Worm (Caenorhabditis elegans): ENCODE data around the gene vrk-1.

vrk-1 gene

DNA sequence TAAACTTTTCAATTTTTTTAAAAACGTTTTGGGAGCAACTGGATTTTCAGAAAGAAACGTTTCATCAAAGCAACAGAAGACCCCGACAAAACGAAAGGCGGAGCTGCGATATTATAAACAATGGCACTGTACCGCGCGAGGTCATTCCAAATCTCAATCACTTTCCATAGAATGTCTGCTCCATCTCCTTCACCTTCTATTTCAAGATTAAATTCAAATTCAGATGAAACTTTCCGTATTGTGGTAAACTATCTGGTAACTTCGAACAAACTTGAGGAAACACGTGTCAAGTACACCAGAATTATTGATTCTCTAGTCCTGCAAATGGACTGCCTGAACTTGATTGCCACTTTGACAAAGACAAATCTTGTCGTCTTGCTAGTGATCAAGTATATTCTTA lies 19.0 kb downstream of the vrk-1 start, which contains the start of gene F28B12.6:
TSS of gene F28B12.6 (plus strand) at position 49 of the 400 bp plus-strand sequence.
- no peak for TF ChIP-seq dmd-4 (tag; optimal IDR thresholded peaks at IDR 0.05)
- TF ChIP-seq sma-3 (GFP tag; optimal IDR thresholded peaks at IDR 0.05), result peak; percentile 10

DNA sequence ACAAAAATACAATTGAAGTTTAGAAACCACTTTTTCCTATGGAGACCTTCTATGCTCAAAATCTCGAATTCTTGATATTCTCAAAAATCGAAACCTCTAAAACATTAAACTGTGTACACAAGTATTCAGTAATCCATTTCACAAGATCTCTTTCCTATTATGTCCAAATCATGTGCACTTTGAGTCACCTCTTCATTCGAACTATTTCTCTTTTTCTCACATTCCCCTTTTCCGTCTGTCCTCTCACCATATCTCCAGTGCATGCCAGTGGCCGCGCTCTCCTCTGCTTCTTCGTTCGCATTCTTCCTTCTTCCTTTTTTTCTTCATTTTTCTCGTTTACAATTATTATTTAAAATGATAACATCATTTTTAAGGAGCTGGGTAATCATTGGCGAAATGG lies 20.8 kb downstream of the vrk-1 start, which contains the start of gene F28B12.1:
TSS of gene F28B12.1 (plus strand) at position 335 of the 400 bp plus-strand sequence.
- TF ChIP-seq C34F6.9 (tag; optimal IDR thresholded peaks at IDR 0.05) (peak; percentile 75), lsy-2 (tag; optimal IDR thresholded peaks at IDR 0.05) (peak in 1 of 2 experiments; percentile 61), nhr-12 (tag; optimal IDR thresholded peaks at IDR 0.05) (no peak), nhr-129 (tag; optimal IDR thresholded peaks at IDR 0.05) (peak; percentile 43), unc-55 (GFP tag; optimal IDR thresholded peaks at IDR 0.05) (peak; percentile 40), fos-1 (tag; optimal IDR thresholded peaks at IDR 0.05) (peak; percentile 23), F13H6.1 (tag; optimal IDR thresholded peaks at IDR 0.05) (no peak)

DNA sequence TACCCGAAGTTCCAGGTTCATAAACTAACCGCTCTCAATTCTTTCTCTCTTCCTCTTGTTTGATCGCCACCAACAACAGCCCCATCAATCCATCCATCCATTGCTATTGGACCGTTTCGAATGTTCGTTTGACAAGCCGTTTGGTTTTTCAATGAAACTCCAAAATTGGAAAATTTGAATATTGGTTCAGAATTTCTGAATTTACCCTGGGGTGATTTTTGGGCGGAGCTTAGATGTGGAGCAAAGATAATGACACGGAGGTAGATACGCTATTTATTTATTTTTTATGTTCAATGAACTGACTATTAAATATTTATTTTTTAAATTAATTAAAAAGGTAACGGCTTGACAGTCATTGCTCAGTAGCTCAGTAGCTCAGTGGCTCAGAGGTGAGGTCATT lies 22.5 kb downstream of the vrk-1 start, which contains the start of gene B0034.2:
TSS of gene B0034.2 (minus strand) at position 101 of the 400 bp plus-strand sequence.
- TF ChIP-seq egl-27 (tag; optimal IDR thresholded peaks at IDR 0.05) (no peak), unc-55 (GFP tag; optimal IDR thresholded peaks at IDR 0.05) (no peak), Y55F3AM.14 (GFP tag; optimal IDR thresholded peaks at IDR 0.05) (no peak), nhr-23 (tag; optimal IDR thresholded peaks at IDR 0.05) (no peak), lsy-2 (tag; optimal IDR thresholded peaks at IDR 0.05) (no peak), ztf-1 (GFP tag; conservative IDR thresholded peaks at IDR 0.05) (no peak), sma-9 (GFP tag; optimal IDR thresholded peaks at IDR 0.05) (no peak), sma-9 (tag; optimal IDR thresholded peaks at IDR 0.05) (no peak), sem-4 (tag; optimal IDR thresholded peaks at IDR 0.05) (no peak)

DNA sequence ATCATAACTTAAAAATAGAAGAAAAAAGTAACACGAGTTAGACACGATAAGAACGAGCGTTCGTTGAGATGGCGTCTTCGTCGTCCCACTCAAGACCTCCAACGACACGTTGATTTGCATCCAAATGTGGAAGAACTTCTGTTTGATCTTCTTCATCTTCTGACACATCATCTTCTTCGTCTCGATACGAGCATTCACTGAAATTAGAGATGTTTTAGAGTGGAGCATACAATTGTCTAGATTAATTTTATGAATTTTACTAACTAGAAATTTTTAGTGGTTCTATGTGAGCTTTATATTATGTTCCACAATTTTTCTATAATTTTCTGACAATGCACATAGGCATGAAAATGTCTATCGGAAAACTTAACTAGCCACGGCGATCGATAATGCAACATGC lies 24.1 kb downstream of the vrk-1 start:
- TF ChIP-seq egl-27 (tag; optimal IDR thresholded peaks at IDR 0.05), result no peak
- no peak for TF ChIP-seq ztf-1 (GFP tag; conservative IDR thresholded peaks at IDR 0.05)
- TF ChIP-seq nhr-6 (tag; optimal IDR thresholded peaks at IDR 0.05), result no peak
- TF ChIP-seq mbf-1 (tag; optimal IDR thresholded peaks at IDR 0.05), result no peak
- no peak for TF ChIP-seq aly-2 (tag; optimal IDR thresholded peaks at IDR 0.05)
- no peak for TF ChIP-seq blmp-1 (tag; optimal IDR thresholded peaks at IDR 0.05; ENCODE audit: insufficient read depth)
- no peak for TF ChIP-seq snpc-4 (tag; optimal IDR thresholded peaks at IDR 0.05)
- no peak for TF ChIP-seq ceh-16 (tag; optimal IDR thresholded peaks at IDR 0.05)
- no peak for TF ChIP-seq nhr-12 (tag; optimal IDR thresholded peaks at IDR 0.05)
- TF ChIP-seq unc-39 (tag; optimal IDR thresholded peaks at IDR 0.05), result no peak
- TF ChIP-seq nhr-129 (tag; optimal IDR thresholded peaks at IDR 0.05), result no peak
- no peak for TF ChIP-seq mab-5 (tag; optimal IDR thresholded peaks at IDR 0.05)
- TF ChIP-seq lin-13 (GFP tag; optimal IDR thresholded peaks at IDR 0.05), result no peak
- TF ChIP-seq unc-62 (GFP tag; optimal IDR thresholded peaks at IDR 0.05), result no peak
- TF ChIP-seq mdl-1 (tag; optimal IDR thresholded peaks at IDR 0.05), result no peak
- TF ChIP-seq nhr-10 (tag; optimal IDR thresholded peaks at IDR 0.05), result no peak
- no peak for TF ChIP-seq elt-1 (tag; optimal IDR thresholded peaks at IDR 0.05)
- TF ChIP-seq R02D3.7 (tag; optimal IDR thresholded peaks at IDR 0.05), result no peak

DNA sequence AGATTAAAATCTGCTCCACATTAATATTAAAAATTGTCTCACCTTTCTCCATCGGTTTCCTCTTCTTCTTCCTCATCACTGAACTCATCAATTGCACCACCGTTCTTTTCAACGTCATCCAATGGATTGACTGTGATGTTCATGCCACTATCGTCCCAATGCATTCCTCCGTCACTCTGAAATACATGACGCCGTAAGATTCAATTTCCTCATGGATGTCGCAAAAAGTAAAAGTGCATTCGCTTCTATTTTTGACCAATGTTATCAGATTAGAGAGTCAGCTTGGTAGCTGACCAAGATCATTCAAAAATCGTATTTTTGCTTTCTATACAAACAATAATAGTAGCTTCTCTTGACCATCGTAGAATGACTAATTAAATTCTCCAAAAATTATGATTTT lies 24.7 kb downstream of the vrk-1 start:
- TF ChIP-seq mab-5 (tag; optimal IDR thresholded peaks at IDR 0.05) (no peak), ama-1 (optimal IDR thresholded peaks at IDR 0.05) (no peak), skn-1 (tag; optimal IDR thresholded peaks at IDR 0.05) (no peak), ztf-1 (GFP tag; conservative IDR thresholded peaks at IDR 0.05) (no peak), unc-39 (tag; optimal IDR thresholded peaks at IDR 0.05) (no peak), Y55F3AM.14 (GFP tag; optimal IDR thresholded peaks at IDR 0.05) (no peak), nhr-10 (tag; optimal IDR thresholded peaks at IDR 0.05) (no peak), mdl-1 (tag; optimal IDR thresholded peaks at IDR 0.05) (no peak), lsy-2 (tag; optimal IDR thresholded peaks at IDR 0.05) (no peak), elt-3 (tag; optimal IDR thresholded peaks at IDR 0.05) (no peak), lin-13 (GFP tag; optimal IDR thresholded peaks at IDR 0.05) (no peak), lin-39 (tag; optimal IDR thresholded peaks at IDR 0.05) (no peak), peb-1 (tag; optimal IDR thresholded peaks at IDR 0.05) (no peak), aly-2 (tag; optimal IDR thresholded peaks at IDR 0.05) (no peak)

Data from whole organism, L2 larva.